Fruit fly (Drosophila melanogaster): ENCODE results near the gene Pkcdelta.

Pkcdelta gene

DNA sequence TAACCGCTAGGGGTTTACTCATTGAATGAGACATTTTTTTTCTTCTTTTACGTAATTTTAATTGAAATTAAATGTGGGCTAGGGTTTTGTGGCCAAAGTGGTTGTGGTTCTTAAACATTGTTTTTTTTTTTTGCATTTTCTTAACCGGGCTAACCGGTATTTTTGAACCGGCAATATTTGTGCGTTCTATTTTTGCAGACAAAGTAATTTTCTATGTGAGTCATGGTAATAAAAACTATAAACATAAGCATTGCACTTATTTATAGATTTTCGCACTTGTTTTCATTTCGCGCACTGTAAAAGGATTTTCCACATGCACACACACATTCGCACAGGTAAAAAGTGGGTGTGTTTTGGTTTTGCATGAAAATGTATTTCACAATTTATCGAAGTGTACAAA is 30.2 kb downstream of the Pkcdelta start:
- TF ChIP-seq bab1 (GFP tag; optimal IDR thresholded peaks at IDR 0.05), result peak; percentile 2
- TF ChIP-seq CG5204 (GFP tag; optimal IDR thresholded peaks at IDR 0.05), result no peak
- no peak for TF ChIP-seq CG14711 (tag; optimal IDR thresholded peaks at IDR 0.05)
- no peak for TF ChIP-seq CG7101 (tag; optimal IDR thresholded peaks at IDR 0.05)

DNA sequence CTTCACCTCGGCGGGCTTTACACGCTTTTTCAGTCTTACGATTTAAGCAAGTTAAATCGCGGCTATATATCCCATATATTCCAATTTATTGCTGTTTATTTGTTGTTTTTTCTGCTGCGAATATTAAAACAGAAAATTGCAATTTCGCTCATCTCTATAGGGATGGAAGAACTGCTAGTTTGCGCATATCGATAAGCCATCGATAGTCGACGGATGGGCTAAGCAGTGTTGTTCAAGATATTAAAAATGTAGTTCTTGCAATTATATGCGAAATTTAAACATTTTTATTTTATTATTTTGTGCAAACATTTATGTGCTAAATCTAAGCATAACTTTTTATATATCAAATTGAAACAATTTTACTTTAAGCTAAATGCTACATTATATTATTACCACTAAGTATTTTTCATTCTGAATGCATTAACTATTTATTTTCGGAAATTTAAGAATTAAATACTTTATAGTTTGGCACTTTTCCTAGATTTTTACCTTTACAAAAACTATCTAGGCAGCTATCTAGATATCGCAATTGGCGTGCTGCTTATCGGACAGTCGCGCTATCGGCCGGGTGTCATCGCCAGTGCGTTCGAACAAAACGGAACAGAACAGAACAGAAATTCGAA is 31.0 kb downstream of the Pkcdelta start, which contains the start of the genes Rab40 and CG42258:
Rab40 (minus strand) TSS at position 177 of the 623 bp plus-strand sequence.
CG42258 (plus strand) TSS at position 593 of the 623 bp plus-strand sequence.
- TF ChIP-seq CG33017 (tag; optimal IDR thresholded peaks at IDR 0.05), result no peak
- peak; percentile 45 for TF ChIP-seq CG5204 (GFP tag; optimal IDR thresholded peaks at IDR 0.05)
- peak; percentile 46 for TF ChIP-seq tj (GFP tag; optimal IDR thresholded peaks at IDR 0.05)
- no peak for TF ChIP-seq pad (GFP tag; optimal IDR thresholded peaks at IDR 0.05)
- peak; percentile 47 for TF ChIP-seq CG11617 (GFP tag; optimal IDR thresholded peaks at IDR 0.05)
- TF ChIP-seq CG7045 (GFP tag; optimal IDR thresholded peaks at IDR 0.05), result peak; percentile 32
- TF ChIP-seq kay (GFP tag; ENCODE audit: borderline replicate concordance), result peak; percentile 38
- no peak for TF ChIP-seq Clk (GFP tag; optimal IDR thresholded peaks at IDR 0.05)
- peak; percentile 9 for TF ChIP-seq CG14711 (tag; optimal IDR thresholded peaks at IDR 0.05)
- TF ChIP-seq Hr96 (GFP tag; optimal IDR thresholded peaks at IDR 0.05), result peak; percentile 67
- no peak for TF ChIP-seq cic (GFP tag; optimal IDR thresholded peaks at IDR 0.05)
- TF ChIP-seq ovo (GFP tag; optimal IDR thresholded peaks at IDR 0.05), result peak; percentile 21
- TF ChIP-seq CG1620 (GFP tag; optimal IDR thresholded peaks at IDR 0.05), result peak; percentile 66
- peak; percentile 41 for TF ChIP-seq toe (GFP tag; optimal IDR thresholded peaks at IDR 0.05)
- peak; percentile 61 for TF ChIP-seq Crg-1 (GFP tag; optimal IDR thresholded peaks at IDR 0.05)
- no peak for TF ChIP-seq CG12768 (GFP tag; optimal IDR thresholded peaks at IDR 0.05)
- TF ChIP-seq CG7101 (tag; optimal IDR thresholded peaks at IDR 0.05), result peak; percentile 49
- peak; percentile 20 for TF ChIP-seq Mnt (GFP tag; optimal IDR thresholded peaks at IDR 0.05)
- peak; percentile 28 for TF ChIP-seq bab1 (GFP tag; optimal IDR thresholded peaks at IDR 0.05)
- no peak for TF ChIP-seq cnc (optimal IDR thresholded peaks at IDR 0.05)

DNA sequence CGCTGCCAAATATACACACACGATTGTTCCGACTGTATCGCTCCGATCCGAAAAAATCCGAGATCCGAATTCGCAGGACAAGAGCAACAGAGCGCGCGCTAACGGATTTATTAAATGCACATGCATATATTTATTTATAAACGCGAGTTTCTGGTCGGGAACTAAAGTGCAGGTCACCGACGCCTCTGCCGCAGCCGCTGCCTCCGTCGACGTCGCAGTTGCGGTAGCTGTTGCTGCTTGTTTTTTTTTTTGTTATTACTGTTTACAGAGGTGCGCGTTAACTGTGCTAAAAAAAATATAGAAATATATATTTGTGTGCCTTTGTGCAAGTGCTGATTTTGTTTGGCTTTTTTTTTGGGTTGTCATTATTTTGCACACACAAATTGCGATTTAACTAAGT is 31.5 kb downstream of the Pkcdelta start:
- TF ChIP-seq Clk (GFP tag; optimal IDR thresholded peaks at IDR 0.05) (no peak), toe (GFP tag; optimal IDR thresholded peaks at IDR 0.05) (no peak), CG1620 (GFP tag; optimal IDR thresholded peaks at IDR 0.05) (no peak), CG11617 (GFP tag; optimal IDR thresholded peaks at IDR 0.05) (no peak), tj (GFP tag; optimal IDR thresholded peaks at IDR 0.05) (no peak), CG33017 (tag; optimal IDR thresholded peaks at IDR 0.05) (no peak)

DNA sequence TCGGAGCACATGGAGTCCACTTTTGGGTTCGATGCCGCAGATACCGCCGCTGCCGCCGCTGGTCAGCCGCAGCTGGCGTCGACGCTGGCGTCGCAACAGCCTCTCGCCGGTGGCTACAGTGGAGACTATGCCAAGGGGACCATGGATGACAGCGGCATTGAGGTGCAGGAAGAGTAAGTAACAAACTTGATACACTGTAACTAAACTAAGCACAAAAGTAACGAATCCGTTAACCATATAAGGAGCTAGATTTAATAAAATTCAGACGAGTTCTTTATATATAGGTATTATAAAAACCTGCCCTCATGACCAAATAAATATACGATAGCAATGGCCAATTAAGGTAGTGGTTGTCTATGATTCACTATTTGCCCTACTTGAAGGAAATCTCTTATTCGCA is 33.3 kb downstream of the Pkcdelta start:
- TF ChIP-seq CG11617 (GFP tag; optimal IDR thresholded peaks at IDR 0.05) (no peak), pad (GFP tag; optimal IDR thresholded peaks at IDR 0.05) (no peak), CG33017 (tag; optimal IDR thresholded peaks at IDR 0.05) (no peak), CG1620 (GFP tag; optimal IDR thresholded peaks at IDR 0.05) (no peak), cnc (optimal IDR thresholded peaks at IDR 0.05) (no peak), tj (GFP tag; optimal IDR thresholded peaks at IDR 0.05) (no peak), kay (GFP tag; ENCODE audit: borderline replicate concordance) (no peak), Hr96 (GFP tag; optimal IDR thresholded peaks at IDR 0.05) (no peak), toe (GFP tag; optimal IDR thresholded peaks at IDR 0.05) (no peak), CG7101 (tag; optimal IDR thresholded peaks at IDR 0.05) (no peak), ovo (GFP tag; optimal IDR thresholded peaks at IDR 0.05) (no peak), bab1 (GFP tag; optimal IDR thresholded peaks at IDR 0.05) (no peak), CG12768 (GFP tag; optimal IDR thresholded peaks at IDR 0.05) (no peak), CG5204 (GFP tag; optimal IDR thresholded peaks at IDR 0.05) (no peak), CG14711 (tag; optimal IDR thresholded peaks at IDR 0.05) (no peak)

DNA sequence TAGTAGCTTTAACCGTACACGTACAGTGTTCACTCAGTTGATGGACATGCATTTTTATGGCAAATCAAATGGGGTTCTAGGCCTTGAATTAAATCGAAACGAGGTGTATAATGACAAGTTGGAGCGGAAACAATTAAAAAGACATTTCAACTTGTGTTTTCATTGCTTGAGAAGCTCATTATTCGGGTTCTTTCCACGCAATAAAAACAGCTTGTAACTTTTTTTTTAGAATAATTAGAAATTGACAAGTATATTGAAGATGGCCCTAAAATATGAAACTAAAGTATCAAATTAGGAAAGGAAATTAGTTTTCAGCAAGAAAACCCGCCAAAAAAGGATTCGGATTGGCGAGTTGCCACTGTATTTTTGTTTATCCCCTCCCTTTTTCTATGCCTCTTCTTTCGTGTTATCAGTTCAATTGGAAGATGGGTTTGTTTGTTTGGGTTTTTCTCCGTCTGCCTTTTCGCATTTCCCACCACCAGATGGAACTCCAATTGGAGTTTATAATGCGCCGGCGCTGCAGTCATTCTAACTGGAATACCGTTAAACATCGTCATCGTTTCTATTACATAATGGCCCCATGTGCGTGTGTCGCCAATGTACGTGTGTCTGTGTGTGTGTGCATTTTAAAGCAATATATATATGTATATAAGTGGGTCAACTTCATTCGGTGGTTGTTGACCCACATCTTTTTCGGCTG is 34.7 kb downstream of the Pkcdelta start:
- TF ChIP-seq Hr96 (GFP tag; optimal IDR thresholded peaks at IDR 0.05), result no peak
- no peak for TF ChIP-seq CG1620 (GFP tag; optimal IDR thresholded peaks at IDR 0.05)
- TF ChIP-seq CG11617 (GFP tag; optimal IDR thresholded peaks at IDR 0.05), result no peak
- TF ChIP-seq CG12768 (GFP tag; optimal IDR thresholded peaks at IDR 0.05), result no peak
- TF ChIP-seq cic (GFP tag; optimal IDR thresholded peaks at IDR 0.05), result no peak
- TF ChIP-seq tj (GFP tag; optimal IDR thresholded peaks at IDR 0.05), result no peak
- no peak for TF ChIP-seq toe (GFP tag; optimal IDR thresholded peaks at IDR 0.05)
- TF ChIP-seq cnc (optimal IDR thresholded peaks at IDR 0.05), result no peak
- no peak for TF ChIP-seq CG7045 (GFP tag; optimal IDR thresholded peaks at IDR 0.05)
- no peak for TF ChIP-seq pad (GFP tag; optimal IDR thresholded peaks at IDR 0.05)
- TF ChIP-seq CG14711 (tag; optimal IDR thresholded peaks at IDR 0.05), result no peak

DNA sequence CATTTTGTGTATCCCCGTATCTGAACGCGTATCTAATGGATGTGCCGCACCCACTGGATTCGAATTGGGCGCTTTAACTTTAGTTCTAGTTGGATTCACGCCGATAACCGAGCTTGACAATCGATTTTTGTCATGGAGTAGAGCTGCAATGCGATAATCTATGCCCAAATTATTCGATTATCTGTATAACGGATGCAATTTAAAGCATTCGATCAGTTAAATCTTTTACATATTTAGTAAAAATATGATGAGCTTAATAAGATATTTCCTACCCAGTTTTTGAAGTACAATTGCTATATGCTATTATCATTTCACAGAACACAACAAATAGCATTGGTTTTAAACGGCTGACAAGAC is 35.2 kb downstream of the Pkcdelta start:
- TF ChIP-seq Hr96 (GFP tag; optimal IDR thresholded peaks at IDR 0.05) (no peak), Mnt (GFP tag; optimal IDR thresholded peaks at IDR 0.05) (no peak)

DNA sequence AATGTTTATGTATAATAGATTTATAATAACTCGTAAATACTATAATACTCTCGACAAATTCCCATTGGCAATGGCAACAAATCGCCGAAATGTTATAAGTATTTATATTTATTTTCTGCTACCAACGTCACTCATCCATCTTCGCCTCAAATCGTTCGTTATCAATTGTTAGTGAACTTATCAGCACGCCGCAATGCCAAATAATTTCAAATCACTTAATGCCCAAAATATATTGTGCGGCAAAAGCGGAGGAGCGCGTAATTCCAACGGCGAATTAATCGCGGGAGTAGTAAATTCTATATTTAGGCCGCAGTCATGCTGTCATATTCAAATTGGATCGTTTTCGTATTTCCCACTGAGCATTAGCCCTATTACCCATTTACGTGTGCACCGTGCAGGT is 37.1 kb downstream of the Pkcdelta start:
- TF ChIP-seq Clk (GFP tag; optimal IDR thresholded peaks at IDR 0.05) (no peak), CG7101 (tag; optimal IDR thresholded peaks at IDR 0.05) (no peak), cic (GFP tag; optimal IDR thresholded peaks at IDR 0.05) (no peak), CG5204 (GFP tag; optimal IDR thresholded peaks at IDR 0.05) (no peak), tj (GFP tag; optimal IDR thresholded peaks at IDR 0.05) (no peak), CG14711 (tag; optimal IDR thresholded peaks at IDR 0.05) (no peak), CG1620 (GFP tag; optimal IDR thresholded peaks at IDR 0.05) (no peak), CG7045 (GFP tag; optimal IDR thresholded peaks at IDR 0.05) (no peak), cnc (optimal IDR thresholded peaks at IDR 0.05) (no peak), toe (GFP tag; optimal IDR thresholded peaks at IDR 0.05) (no peak), Mnt (GFP tag; optimal IDR thresholded peaks at IDR 0.05) (no peak), Crg-1 (GFP tag; optimal IDR thresholded peaks at IDR 0.05) (no peak), kay (GFP tag; ENCODE audit: borderline replicate concordance) (no peak), ovo (GFP tag; optimal IDR thresholded peaks at IDR 0.05) (no peak)

Measured in whole organism, adult.